Worm (Caenorhabditis elegans) whole organism, L1 larva: ENCODE results near the gene try-4.

ENCODE experiments used
- ceh-82 ChIP-seq, 3 experiments: fragments of 150-350 bp in 1 of 3; sonication (generic microtip) in 2 of 3; optimal IDR thresholded peaks; 2 replicates each; lab custom pipeline; 2014 to 2017; ENCODE audit warnings: missing biosample characterization in 3 of 3, missing genetic modification characterization in 3 of 3
- egl-27 ChIP-seq, 2 experiments: fragments of 150-350 bp in 1 of 2; sonication (generic microtip); optimal IDR thresholded peaks; 3 replicates each; lab custom pipeline; 2017 to 2018; ENCODE audit warnings: missing biosample characterization in 2 of 2, missing genetic modification characterization in 2 of 2, missing genetic modification reagents in 2 of 2
- fos-1 ChIP-seq: fragments of 150-350 bp; optimal IDR thresholded peaks from 2 replicates; lab custom pipeline; 2014; ENCODE audit warnings: missing biosample characterization, missing genetic modification characterization
- lin-15B ChIP-seq: fragments of 150-350 bp; sonication (generic microtip); optimal IDR thresholded peaks from 3 replicates; lab custom pipeline; 2014; ENCODE audit warnings: missing biosample characterization, missing genetic modification characterization
- mab-9 ChIP-seq: fragments of 200-800 bp; sonication (Bioruptor generic); IDR thresholded peaks from 2 replicates; pipeline ENCODE4 v1.3.6; 2022; ENCODE audit warnings: missing genetic modification reagents, missing genetic modification characterization, missing compliant biosample characterization
- nhr-11 ChIP-seq: fragments of 150-350 bp; optimal IDR thresholded peaks from 2 replicates; lab custom pipeline; 2014; ENCODE audit warnings: missing biosample characterization, missing genetic modification characterization
- nhr-12 ChIP-seq: sonication (generic microtip); optimal IDR thresholded peaks from 2 replicates; lab custom pipeline; 2017; ENCODE audit warnings: missing biosample characterization, missing genetic modification characterization
- nhr-77 ChIP-seq: fragments of 150-350 bp; optimal IDR thresholded peaks from 2 replicates; lab custom pipeline; 2014; ENCODE audit warnings: missing biosample characterization, missing genetic modification characterization
- pqm-1 ChIP-seq: sonication (generic microtip); optimal IDR thresholded peaks from 3 replicates; lab custom pipeline; 2017; ENCODE audit warnings: missing biosample characterization, missing genetic modification characterization
- unc-130 ChIP-seq: fragments of 150-350 bp; optimal IDR thresholded peaks from 2 replicates; lab custom pipeline; 2017; ENCODE audit warnings: missing biosample characterization, missing genetic modification characterization, inconsistent platforms
- unc-62 ChIP-seq: fragments of 150-350 bp; optimal IDR thresholded peaks from 2 replicates; lab custom pipeline; 2014; ENCODE audit warnings: missing biosample characterization, missing genetic modification reagents, missing genetic modification characterization

- TF ChIP-seq egl-27 (tag; optimal IDR thresholded peaks at IDR 0.05; lab: Kevin White, UChicago) (no peak), nhr-11 (tag; lab: Kevin White, UChicago) (no peak), fos-1 (no peak), nhr-77 (tag; lab: Kevin White, UChicago) (no peak), mab-9 (GFP tag; lab: Robert Waterston, UW) (no peak), pqm-1 (no peak), ceh-82 (tag; optimal IDR thresholded peaks at IDR 0.05; lab: Kevin White, UChicago) (no peak), unc-62 (GFP tag; lab: Kevin White, UChicago) (no peak), nhr-12 (tag; lab: Kevin White, UChicago) (no peak), unc-130 (tag; lab: Kevin White, UChicago) (no peak), lin-15B (tag; lab: Kevin White, UChicago) (no peak)
Measured at ce11 chrV:20838565-20838964, 22.4 kb downstream of the try-4 start, which contains the start of gene exos-7.
